Worm (Caenorhabditis elegans) whole organism, late embryonic: ENCODE measurements around the gene C55C3.8.

Experiments used
- C38D4.7 ChIP-seq: fragments of 200-800 bp; sonication (Bioruptor generic); optimal IDR thresholded peaks from 2 replicates; lab custom pipeline; 2018; ENCODE audit warnings: mild to moderate bottlenecking, missing genetic modification characterization, moderate library complexity, missing compliant biosample characterization
- ceh-22 ChIP-seq: sonication (generic microtip); optimal IDR thresholded peaks from 2 replicates; lab custom pipeline; 2017; ENCODE audit warnings: missing biosample characterization, missing genetic modification characterization
- ceh-30 ChIP-seq: fragments of 150-350 bp; optimal IDR thresholded peaks from 2 replicates; lab custom pipeline; 2014; ENCODE audit warnings: missing biosample characterization, missing genetic modification characterization
- dmd-4 ChIP-seq: sonication (generic microtip); optimal IDR thresholded peaks from 2 replicates; lab custom pipeline; 2016; ENCODE audit warnings: borderline replicate concordance, missing genetic modification characterization, missing compliant biosample characterization
- elt-4 ChIP-seq: sonication (generic microtip); optimal IDR thresholded peaks from 2 replicates; lab custom pipeline; 2016; ENCODE audit warnings: missing genetic modification characterization, missing compliant biosample characterization
- hlh-30 ChIP-seq: sonication (generic microtip); optimal IDR thresholded peaks from 2 replicates; lab custom pipeline; 2017; ENCODE audit warnings: antibody characterized with exemption, missing genetic modification characterization, missing compliant biosample characterization; ENCODE audit not compliant: insufficient read depth
- nhr-232 ChIP-seq: sonication (generic microtip); optimal IDR thresholded peaks from 2 replicates; lab custom pipeline; 2016; ENCODE audit warnings: missing genetic modification characterization, missing compliant biosample characterization
- odd-2 ChIP-seq: sonication (generic microtip); optimal IDR thresholded peaks from 2 replicates; lab custom pipeline; 2017; ENCODE audit warnings: antibody characterized with exemption, mild to moderate bottlenecking, missing genetic modification characterization, missing compliant biosample characterization
- sdc-2 ChIP-seq: sonication (generic microtip); optimal IDR thresholded peaks from 2 replicates; lab custom pipeline; 2016; ENCODE audit warnings: missing genotype, missing genetic modification characterization, missing compliant biosample characterization
- sox-4 ChIP-seq: sonication (generic microtip); optimal IDR thresholded peaks from 2 replicates; lab custom pipeline; 2017; ENCODE audit warnings: mild to moderate bottlenecking, missing genetic modification characterization, inconsistent platforms, missing compliant biosample characterization

- no peak for TF ChIP-seq sox-4 (tag; lab: Kevin White, UChicago)
- TF ChIP-seq hlh-30 (tag; lab: Kevin White, UChicago) = no peak
- TF ChIP-seq nhr-232 = no peak
- no peak for TF ChIP-seq C38D4.7 (GFP tag; lab: Kevin White, UChicago)
- TF ChIP-seq ceh-22 (tag; lab: Kevin White, UChicago) = no peak
- TF ChIP-seq ceh-30 = no peak
- TF ChIP-seq elt-4 = no peak
- no peak for TF ChIP-seq odd-2 (tag; lab: Kevin White, UChicago)
- TF ChIP-seq sdc-2 (tag; lab: Kevin White, UChicago) = no peak
- no peak for TF ChIP-seq dmd-4 (tag; lab: Kevin White, UChicago)
Observed at ce11 chrIV:5723659-5724058, 32.8 kb downstream of the C55C3.8 start.
